ENCODE assay signal across 4 fruit fly cellular contexts in the genomic region with DNA sequence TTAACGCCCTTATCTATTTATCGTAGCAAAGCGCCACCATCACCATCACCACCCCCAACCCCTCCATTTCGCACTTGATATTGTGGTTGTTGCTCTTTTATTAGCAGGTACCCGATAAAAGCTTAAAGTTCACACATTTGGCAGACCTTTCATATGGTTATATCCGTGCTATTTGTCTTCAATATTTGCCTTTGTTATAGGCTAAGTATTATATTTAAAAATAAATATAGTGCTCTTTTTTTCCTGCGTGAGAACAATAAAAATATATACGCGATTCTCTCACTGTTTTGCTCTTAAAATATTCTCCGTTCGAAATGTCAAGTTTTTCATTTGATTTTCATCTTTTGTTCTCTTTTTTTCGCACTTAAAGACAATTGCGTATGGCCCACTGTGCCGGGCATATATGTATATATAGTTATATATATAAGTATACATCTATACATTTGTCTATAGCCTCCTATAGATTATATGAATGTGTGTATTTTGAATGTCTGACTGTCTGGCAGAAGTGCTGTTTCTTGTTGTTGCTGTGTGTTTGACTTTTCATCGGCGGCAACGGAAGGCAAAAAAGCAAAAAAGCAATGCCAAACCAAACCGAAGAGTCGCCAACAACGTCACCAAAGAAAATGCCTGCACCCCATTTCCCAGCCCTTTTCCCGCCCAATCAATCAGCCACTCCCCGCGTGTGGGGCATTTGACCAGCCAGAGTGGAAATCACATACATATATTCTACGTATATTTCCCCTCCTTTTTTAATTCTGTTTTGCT.
A peak's percentile ranks its signal among the peaks of the same experiment; 100 is the strongest.
TF ChIP-seq lines count a peak whose summit lies in the region.

No protein-coding gene starts in this region.

TF ChIP-seq in whole organism, adult, 20 proteins besides CTCF, POLR2A, EP300 and RAD21 (continued from another document):
- TF ChIP-seq CG12768 (GFP tag; optimal IDR thresholded peaks at IDR 0.05; lab: Kevin White, UChicago) = no peak
TF ChIP-seq in whole organism, adult: peak in this region for 5.

TF ChIP-seq in whole organism, embryonic, 481 proteins besides CTCF, POLR2A, EP300 and RAD21 (continued from another document and continues in another):
- TF ChIP-seq nerfin-2 (GFP tag; IDR thresholded peaks at IDR 0.05; lab: Robert Waterston, UW; ENCODE audit: partially characterized antibody) = 0 out of 2 replicates have a peak, but pooled peaks have one; percentile 8
- TF ChIP-seq aop (GFP tag; IDR thresholded peaks at IDR 0.05; lab: Robert Waterston, UW) = no peak
- peak; percentile 28; the same call in 1 of the 3 replicates for TF ChIP-seq row (GFP tag; IDR thresholded peaks at IDR 0.05; lab: Robert Waterston, UW)
- TF ChIP-seq Atf6 (GFP tag; IDR thresholded peaks at IDR 0.05; lab: Robert Waterston, UW) = 0 out of 2 replicates have a peak, but pooled peaks have one; percentile 13
- TF ChIP-seq Nf-YA (GFP tag; IDR thresholded peaks at IDR 0.05; lab: Robert Waterston, UW) = no peak
- TF ChIP-seq sob (GFP tag; IDR thresholded peaks at IDR 0.05; lab: Robert Waterston, UW) = no peak
- 0 out of 2 replicates have a peak, but pooled peaks have one; percentile 11 for TF ChIP-seq CG32532 (GFP tag; IDR thresholded peaks at IDR 0.05; lab: Robert Waterston, UW)
- peak; percentile 4 for TF ChIP-seq CG15514 (GFP tag; optimal IDR thresholded peaks at IDR 0.05; lab: Kevin White, UChicago)
- TF ChIP-seq ham (GFP tag; IDR thresholded peaks at IDR 0.05; lab: Robert Waterston, UW) = no peak
- peak; percentile 20 for TF ChIP-seq gem (tag; optimal IDR thresholded peaks at IDR 0.05; lab: Kevin White, UChicago)
- no peak for TF ChIP-seq pfk (GFP tag; optimal IDR thresholded peaks at IDR 0.05; lab: Kevin White, UChicago)
- no peak for TF ChIP-seq sens-2 (GFP tag; IDR thresholded peaks at IDR 0.05; lab: Robert Waterston, UW)
- TF ChIP-seq CG3281 (GFP tag; optimal IDR thresholded peaks at IDR 0.05; lab: Kevin White, UChicago) = peak; percentile 15
- TF ChIP-seq CG6765 (GFP tag; optimal IDR thresholded peaks at IDR 0.05; lab: Kevin White, UChicago) = no peak
- no peak for TF ChIP-seq Poxn (GFP tag; IDR thresholded peaks at IDR 0.05; lab: Robert Waterston, UW)
- TF ChIP-seq fru (optimal IDR thresholded peaks at IDR 0.05; lab: Kevin White, UChicago) = no peak
- no peak for TF ChIP-seq ara (GFP tag; IDR thresholded peaks at IDR 0.05; lab: Robert Waterston, UW)
- TF ChIP-seq hth (optimal IDR thresholded peaks at IDR 0.05; lab: Kevin White, UChicago) = no peak
- no peak for TF ChIP-seq Pdp1 (GFP tag; optimal IDR thresholded peaks at IDR 0.05; lab: Kevin White, UChicago)
- no peak for TF ChIP-seq CG15011 (GFP tag; optimal IDR thresholded peaks at IDR 0.05; lab: Kevin White, UChicago)
- TF ChIP-seq CG6813 (GFP tag; optimal IDR thresholded peaks at IDR 0.05; lab: Kevin White, UChicago) = peak; percentile 17
- peak; percentile 18; the same call in 1 of the 2 replicates for TF ChIP-seq crol (GFP tag; IDR thresholded peaks at IDR 0.05; lab: Robert Waterston, UW)
- no peak for TF ChIP-seq Dp (GFP tag; optimal IDR thresholded peaks at IDR 0.05; lab: Kevin White, UChicago)
- TF ChIP-seq kni (GFP tag; optimal IDR thresholded peaks at IDR 0.05; lab: Kevin White, UChicago) = no peak
- no peak for TF ChIP-seq CG8281 (tag; optimal IDR thresholded peaks at IDR 0.05; lab: Kevin White, UChicago)
- TF ChIP-seq CG2202 (tag; optimal IDR thresholded peaks at IDR 0.05; lab: Kevin White, UChicago) = no peak
- peak; percentile 17 for TF ChIP-seq B-H2 (GFP tag; optimal IDR thresholded peaks at IDR 0.05; lab: Kevin White, UChicago)
- no peak for TF ChIP-seq Aef1 (GFP tag; IDR thresholded peaks at IDR 0.05; lab: Robert Waterston, UW)
- peak; percentile 7 for TF ChIP-seq lab (GFP tag; optimal IDR thresholded peaks at IDR 0.05; lab: Kevin White, UChicago)
- no peak for TF ChIP-seq sisA (GFP tag; IDR thresholded peaks at IDR 0.05; lab: Robert Waterston, UW)
- TF ChIP-seq sd (tag; optimal IDR thresholded peaks at IDR 0.05; lab: Kevin White, UChicago) = peak; percentile 5
- TF ChIP-seq H15 (GFP tag; IDR thresholded peaks at IDR 0.05; lab: Robert Waterston, UW) = no peak
- no peak for TF ChIP-seq CG7963 (GFP tag; IDR thresholded peaks at IDR 0.05; lab: Robert Waterston, UW; ENCODE audit: partially characterized antibody)
- no peak for TF ChIP-seq bab2 (GFP tag; optimal IDR thresholded peaks at IDR 0.05; lab: Kevin White, UChicago)
- TF ChIP-seq CG10366 (GFP tag; IDR thresholded peaks at IDR 0.05; lab: Robert Waterston, UW) = no peak
- TF ChIP-seq CG10543 (GFP tag; optimal IDR thresholded peaks at IDR 0.05; lab: Kevin White, UChicago) = peak; percentile 62
- TF ChIP-seq gt (GFP tag; IDR thresholded peaks at IDR 0.05; lab: Robert Waterston, UW) = no peak
- no peak for TF ChIP-seq Neu2 (GFP tag; optimal IDR thresholded peaks at IDR 0.05; lab: Kevin White, UChicago; ENCODE audit: borderline replicate concordance)
- peak in 1 of 2 experiments; percentile 47 for TF ChIP-seq Trl (optimal IDR thresholded peaks at IDR 0.05; lab: Kevin White, UChicago)
- no peak for TF ChIP-seq Trl (GFP tag; optimal IDR thresholded peaks at IDR 0.05; lab: Kevin White, UChicago)

TF ChIP-seq in whole organism, prepupa, 60 proteins besides CTCF, POLR2A, EP300 and RAD21 (continued from another document):
- no peak for TF ChIP-seq Blimp-1 (GFP tag; optimal IDR thresholded peaks at IDR 0.05; lab: Kevin White, UChicago)
- no peak for TF ChIP-seq salr (GFP tag; optimal IDR thresholded peaks at IDR 0.05; lab: Kevin White, UChicago)
- peak; percentile 19 for TF ChIP-seq CG6276 (GFP tag; optimal IDR thresholded peaks at IDR 0.05; lab: Kevin White, UChicago)
- peak; percentile 36; the same call in 2 of the 3 replicates for TF ChIP-seq CG8119 (GFP tag; IDR thresholded peaks at IDR 0.05; lab: Robert Waterston, UW)

TF ChIP-seq in whole organism, pupa, 21 proteins besides CTCF, POLR2A, EP300 and RAD21 (continued from another document):
- TF ChIP-seq Snoo (tag; optimal IDR thresholded peaks at IDR 0.05; lab: Kevin White, UChicago) = no peak
